Worm (Caenorhabditis elegans) whole organism, midembryonic: ENCODE results near the gene F26F2.7.

Experiments
- T22C8.4 ChIP-seq: fragments of 200-800 bp; sonication (Bioruptor generic); IDR thresholded peaks from 2 replicates; pipeline ENCODE4 v1.3.6; 2022; ENCODE audit warnings: missing genetic modification characterization, missing compliant biosample characterization
- cog-1 ChIP-seq: sonication (generic microtip); optimal IDR thresholded peaks from 2 replicates; lab custom pipeline; 2016; ENCODE audit warnings: missing genetic modification characterization, missing compliant biosample characterization
- flt-1 ChIP-seq: fragments of 200-800 bp; sonication (Bioruptor generic); IDR thresholded peaks from 2 replicates; pipeline ENCODE4 v1.3.6; 2022; ENCODE audit warnings: missing genetic modification characterization, missing compliant biosample characterization
- klf-2 ChIP-seq: fragments of 200-800 bp; sonication (Bioruptor generic); conservative IDR thresholded peaks from 2 replicates; pipeline ENCODE4 v1.3.6; 2022; ENCODE audit warnings: missing genetic modification reagents, missing genetic modification characterization, missing compliant biosample characterization
- med-1 ChIP-seq: sonication (generic microtip); optimal IDR thresholded peaks from 2 replicates; lab custom pipeline; 2017; ENCODE audit warnings: missing genetic modification characterization, mild to moderate bottlenecking, missing compliant biosample characterization, antibody characterized with exemption, missing genetic modification reagents; ENCODE audit not compliant: insufficient read depth
- ref-1 ChIP-seq: fragments of 200-800 bp; sonication (Bioruptor generic); conservative IDR thresholded peaks from 2 replicates; pipeline ENCODE4 v1.3.6; 2022; ENCODE audit warnings: missing genetic modification reagents, missing genetic modification characterization, missing compliant biosample characterization
- tab-1 ChIP-seq: fragments of 200-800 bp; sonication (Bioruptor generic); IDR thresholded peaks from 2 replicates; pipeline ENCODE4 v1.3.6; 2022; ENCODE audit warnings: missing genetic modification characterization, missing compliant biosample characterization
- ztf-23 ChIP-seq: fragments of 200-800 bp; sonication (Bioruptor generic); IDR thresholded peaks from 2 replicates; pipeline ENCODE4 v1.3.6; 2022; ENCODE audit warnings: missing genetic modification reagents, missing genetic modification characterization, missing compliant biosample characterization
- ztf-29 ChIP-seq: fragments of 200-800 bp; sonication (Bioruptor generic); IDR thresholded peaks from 2 replicates; pipeline ENCODE4 v1.3.6; 2022; ENCODE audit warnings: missing genetic modification reagents, missing genetic modification characterization, missing compliant biosample characterization

Gene F26F2.7

DNA sequence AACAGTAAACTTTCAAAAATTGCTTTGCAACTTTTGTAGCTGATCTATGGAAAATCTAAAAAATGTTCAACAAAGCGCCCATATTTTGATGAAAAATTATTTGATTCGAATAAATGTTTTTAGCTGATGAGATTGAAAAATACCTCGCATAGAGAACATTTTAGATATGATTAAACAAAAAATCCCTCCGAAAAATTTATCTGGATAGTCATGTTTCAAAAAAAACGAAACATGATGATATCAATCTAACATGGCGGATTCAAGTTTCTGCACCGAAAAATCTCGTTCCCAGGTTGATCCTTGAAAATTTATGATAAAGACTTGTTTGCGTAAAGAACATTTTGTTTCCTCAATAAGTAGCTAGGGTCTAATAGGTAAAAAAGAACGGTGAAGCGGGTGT is 27.9 kb downstream of the F26F2.7 start, which contains the start of gene ttr-12:
Gene ttr-12 (minus strand): TSS at position 101 of the 400 bp plus-strand sequence.
- TF ChIP-seq flt-1 (GFP tag; lab: Robert Waterston, UW), result no peak
- no peak for TF ChIP-seq ztf-23 (GFP tag; lab: Robert Waterston, UW)
- no peak for TF ChIP-seq med-1 (GFP tag; lab: Kevin White, UChicago)
- no peak for TF ChIP-seq tab-1
- TF ChIP-seq klf-2 (GFP tag; lab: Robert Waterston, UW), result no peak
- no peak for TF ChIP-seq T22C8.4 (GFP tag; lab: Robert Waterston, UW)
- TF ChIP-seq cog-1 (tag; lab: Kevin White, UChicago), result no peak
- no peak for TF ChIP-seq ref-1 (GFP tag; lab: Robert Waterston, UW)
- no peak for TF ChIP-seq ztf-29 (GFP tag; lab: Robert Waterston, UW)

DNA sequence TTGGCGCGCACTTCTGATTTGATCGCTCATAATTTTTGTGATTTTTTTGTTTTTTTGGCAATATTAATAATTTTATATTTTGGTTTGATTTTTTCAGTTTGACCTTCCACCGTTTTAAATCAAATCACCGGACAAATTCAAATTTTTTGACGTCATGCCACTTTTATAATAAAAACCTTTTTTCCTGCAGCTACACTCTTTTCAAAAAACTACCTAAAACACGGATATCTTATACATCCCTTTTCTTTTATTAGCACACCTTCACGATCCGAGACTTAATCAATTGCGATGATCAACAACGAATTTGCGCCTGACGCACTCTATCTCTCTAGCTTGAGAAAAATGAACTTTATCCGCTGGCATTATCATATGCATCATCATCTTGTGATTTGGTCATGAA is 28.7 kb downstream of the F26F2.7 start, which contains the start of gene grd-2:
Gene grd-2 (plus strand): TSS at position 301 of the 400 bp plus-strand sequence.
- TF ChIP-seq ref-1 (GFP tag; lab: Robert Waterston, UW) (no peak), T22C8.4 (GFP tag; lab: Robert Waterston, UW) (no peak), cog-1 (tag; lab: Kevin White, UChicago) (no peak)

DNA sequence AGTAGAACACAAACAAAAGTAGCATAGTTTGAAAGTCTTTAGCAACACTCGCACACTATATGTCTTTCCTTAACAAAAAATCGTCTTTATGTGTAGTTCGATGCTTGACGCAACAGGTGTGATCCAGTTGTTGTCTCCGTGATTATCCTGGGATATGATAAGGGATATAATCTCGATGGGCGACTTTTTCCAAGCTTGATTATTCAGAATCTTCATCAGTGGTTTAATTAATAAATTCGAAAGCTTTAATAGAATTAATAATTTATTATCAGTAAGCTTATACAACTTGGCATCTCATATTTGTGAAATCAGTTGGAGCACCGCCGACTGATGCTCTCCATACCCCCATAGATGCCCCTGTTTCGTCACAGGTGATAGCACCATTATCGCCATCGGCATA is 37.8 kb downstream of the F26F2.7 start, which contains the start of gene F46B3.7:
Gene F46B3.7 (minus strand): TSS at position 101 of the 400 bp plus-strand sequence.
- TF ChIP-seq ztf-23 (GFP tag; lab: Robert Waterston, UW), result no peak

DNA sequence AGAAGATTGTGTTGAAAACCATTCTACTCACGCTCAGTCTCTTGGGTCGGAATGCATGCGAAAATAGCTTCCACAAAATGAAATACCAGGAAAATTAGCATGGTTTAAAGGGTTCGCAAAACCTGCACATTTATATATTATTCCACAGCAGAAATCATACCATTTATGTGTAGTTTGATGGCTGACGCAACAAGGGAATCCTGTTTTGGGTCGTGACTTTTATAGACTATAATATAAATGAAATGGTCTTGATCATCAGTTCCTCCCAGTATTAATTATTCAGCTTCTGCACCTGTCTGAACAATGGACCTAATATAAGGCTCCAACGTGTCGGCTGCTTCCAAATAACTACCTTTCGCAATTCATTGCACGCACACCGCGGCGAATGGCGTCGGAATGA is 42.3 kb downstream of the F26F2.7 start, which contains the start of gene F46B3.8:
Gene F46B3.8 (minus strand): TSS at position 101 of the 400 bp plus-strand sequence.
- TF ChIP-seq tab-1 (no peak), med-1 (GFP tag; lab: Kevin White, UChicago) (no peak), T22C8.4 (GFP tag; lab: Robert Waterston, UW) (no peak), ztf-23 (GFP tag; lab: Robert Waterston, UW) (no peak), flt-1 (GFP tag; lab: Robert Waterston, UW) (no peak), ref-1 (GFP tag; lab: Robert Waterston, UW) (no peak), ztf-29 (GFP tag; lab: Robert Waterston, UW) (no peak), cog-1 (tag; lab: Kevin White, UChicago) (no peak), klf-2 (GFP tag; lab: Robert Waterston, UW) (no peak)

DNA sequence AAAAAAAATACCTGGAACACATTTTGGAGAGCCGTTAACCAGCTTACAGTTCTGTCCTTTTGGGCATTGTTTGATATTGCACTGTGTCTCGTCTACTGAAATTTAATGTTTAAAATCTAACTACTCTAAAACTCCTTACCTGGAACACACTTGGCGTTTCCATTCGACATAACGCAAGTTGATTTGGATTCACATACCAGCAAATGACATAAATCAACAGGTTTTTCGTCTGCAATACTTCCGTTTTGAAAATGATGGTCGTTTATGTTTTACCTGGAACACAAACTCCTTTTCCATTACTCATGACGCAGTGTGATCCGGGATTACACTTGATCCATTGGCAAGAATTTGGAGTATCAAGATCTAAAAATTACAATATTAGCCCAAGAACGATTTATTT is 44.5 kb downstream of the F26F2.7 start:
- TF ChIP-seq T22C8.4 (GFP tag; lab: Robert Waterston, UW) (no peak), ref-1 (GFP tag; lab: Robert Waterston, UW) (no peak), ztf-23 (GFP tag; lab: Robert Waterston, UW) (no peak), tab-1 (no peak), klf-2 (GFP tag; lab: Robert Waterston, UW) (no peak), med-1 (GFP tag; lab: Kevin White, UChicago) (no peak), cog-1 (tag; lab: Kevin White, UChicago) (no peak)

DNA sequence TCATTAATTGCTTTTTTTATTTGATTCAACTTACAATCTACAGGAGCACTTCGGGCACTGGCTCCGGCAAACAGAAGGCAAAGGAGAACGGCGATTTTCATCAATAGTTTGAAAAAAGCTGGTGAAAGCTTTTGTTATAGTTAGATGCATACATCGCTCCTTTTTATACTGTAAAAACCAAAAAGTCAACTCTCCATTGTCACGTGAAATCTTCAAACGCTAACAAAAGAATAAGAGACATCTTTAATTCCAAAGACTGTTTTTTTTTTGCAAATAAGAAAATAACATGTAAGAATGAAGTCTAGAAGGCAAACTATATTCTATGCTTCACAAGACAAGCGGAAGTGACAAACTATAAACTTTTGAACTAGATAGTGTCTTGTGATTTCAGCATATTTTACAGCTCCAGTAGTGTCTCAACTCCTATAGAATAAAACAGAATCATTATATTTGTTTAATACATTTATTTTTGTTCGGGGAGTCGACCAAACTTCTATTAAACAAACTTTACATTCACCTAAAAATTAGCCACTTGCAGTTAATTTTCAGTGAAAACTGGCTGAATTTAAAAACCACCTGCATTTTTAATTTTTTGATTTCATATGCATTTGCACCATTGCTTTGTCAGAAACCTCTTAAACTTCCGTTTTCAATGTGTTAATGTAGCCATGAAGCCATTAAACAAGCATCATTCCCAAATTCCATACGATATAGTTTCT is 45.4 kb downstream of the F26F2.7 start, which contains the start of the genes F46B3.9 and srz-18:
Gene F46B3.9 (minus strand): TSS at position 101 of the 719 bp plus-strand sequence.
Gene srz-18 (plus strand): TSS at position 669 of the 719 bp plus-strand sequence.
- no peak for TF ChIP-seq cog-1 (tag; lab: Kevin White, UChicago)
- TF ChIP-seq flt-1 (GFP tag; lab: Robert Waterston, UW), result no peak
- TF ChIP-seq ref-1 (GFP tag; lab: Robert Waterston, UW), result no peak
- no peak for TF ChIP-seq tab-1
- TF ChIP-seq T22C8.4 (GFP tag; lab: Robert Waterston, UW), result no peak
- no peak for TF ChIP-seq ztf-23 (GFP tag; lab: Robert Waterston, UW)

DNA sequence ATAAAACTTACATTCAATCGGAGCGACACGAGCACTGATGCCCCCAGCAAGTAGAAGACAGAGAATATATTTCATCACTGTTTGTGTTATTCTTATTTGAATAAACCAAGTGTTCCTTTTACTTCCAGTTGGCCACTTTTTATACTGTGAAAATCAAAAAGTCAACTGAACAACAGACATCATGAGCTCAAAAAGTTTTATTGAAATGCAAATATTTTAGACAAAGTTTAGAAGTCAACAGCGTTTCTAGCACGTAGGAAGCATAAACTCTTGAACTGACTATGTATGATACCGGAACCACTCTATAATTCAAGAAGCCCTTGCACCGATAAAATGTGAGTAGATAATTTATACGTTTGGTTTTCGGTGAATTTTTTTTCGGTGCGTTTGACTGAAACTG is 50.5 kb downstream of the F26F2.7 start, which contains the start of gene F46B3.14:
Gene F46B3.14 (minus strand): TSS at position 101 of the 400 bp plus-strand sequence.
- no peak for TF ChIP-seq ztf-29 (GFP tag; lab: Robert Waterston, UW)
- no peak for TF ChIP-seq klf-2 (GFP tag; lab: Robert Waterston, UW)
- TF ChIP-seq ztf-23 (GFP tag; lab: Robert Waterston, UW), result no peak
- TF ChIP-seq cog-1 (tag; lab: Kevin White, UChicago), result no peak

DNA sequence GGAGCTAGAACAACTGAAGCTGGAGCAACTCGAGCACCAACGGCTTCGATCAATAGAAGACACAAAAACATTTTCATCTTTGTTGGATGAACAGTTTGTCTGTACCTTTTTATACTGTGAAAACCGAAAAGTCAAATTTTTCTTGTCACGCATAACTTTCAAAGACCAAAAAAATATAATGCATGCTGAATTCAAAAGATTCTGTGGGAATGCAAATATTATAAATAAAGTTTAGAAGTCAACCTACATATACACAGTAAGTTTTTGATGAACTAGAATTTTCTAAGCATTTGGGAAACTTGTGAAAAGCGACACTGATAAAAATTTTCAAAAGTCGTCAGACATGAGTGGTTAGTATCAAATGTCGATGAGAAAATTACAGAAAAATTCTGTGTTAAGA is 52.8 kb downstream of the F26F2.7 start, which contains the start of gene F46B3.15:
Gene F46B3.15 (minus strand): TSS at position 101 of the 400 bp plus-strand sequence.
- no peak for TF ChIP-seq T22C8.4 (GFP tag; lab: Robert Waterston, UW)
- no peak for TF ChIP-seq cog-1 (tag; lab: Kevin White, UChicago)
- no peak for TF ChIP-seq tab-1
- no peak for TF ChIP-seq ztf-23 (GFP tag; lab: Robert Waterston, UW)

DNA sequence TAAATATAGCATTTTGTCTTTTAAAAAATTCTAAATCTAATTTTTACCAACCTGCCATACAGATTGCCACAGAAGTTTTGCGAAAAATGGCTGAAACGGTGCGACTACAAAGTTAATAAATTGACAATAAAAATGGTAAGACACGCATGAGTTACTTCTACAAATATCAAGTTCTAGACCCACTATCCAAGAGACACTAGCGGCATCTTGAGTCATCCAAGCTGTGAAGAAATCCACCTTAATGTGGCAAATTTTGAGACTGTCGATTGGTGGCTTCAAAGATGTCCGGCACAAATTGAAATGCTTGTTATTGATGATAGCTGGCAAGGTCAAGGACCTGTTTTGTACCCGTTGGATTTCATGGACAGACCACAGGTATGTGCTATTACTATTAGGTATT is 53.5 kb downstream of the F26F2.7 start, which contains the start of gene F46B3.16:
Gene F46B3.16 (plus strand): TSS at position 301 of the 400 bp plus-strand sequence.
- TF ChIP-seq cog-1 (tag; lab: Kevin White, UChicago), result no peak
- TF ChIP-seq med-1 (GFP tag; lab: Kevin White, UChicago), result no peak
- TF ChIP-seq flt-1 (GFP tag; lab: Robert Waterston, UW), result no peak
- TF ChIP-seq tab-1, result no peak
- no peak for TF ChIP-seq ztf-29 (GFP tag; lab: Robert Waterston, UW)
- no peak for TF ChIP-seq T22C8.4 (GFP tag; lab: Robert Waterston, UW)
- no peak for TF ChIP-seq klf-2 (GFP tag; lab: Robert Waterston, UW)
- TF ChIP-seq ref-1 (GFP tag; lab: Robert Waterston, UW), result no peak
- no peak for TF ChIP-seq ztf-23 (GFP tag; lab: Robert Waterston, UW)
